Worm (Caenorhabditis elegans) whole organism, young adult: Measurements from ENCODE around the gene srx-50.

Experiments used
- B0035.1 ChIP-seq: sonication (generic microtip); optimal IDR thresholded peaks from 2 replicates; lab custom pipeline; 2016; ENCODE audit warnings: missing genetic modification characterization, mild to moderate bottlenecking, missing compliant biosample characterization, missing genotype, missing genetic modification reagents
- B0261.1 ChIP-seq: sonication (generic microtip); optimal IDR thresholded peaks from 2 replicates; lab custom pipeline; 2016; ENCODE audit warnings: mild to moderate bottlenecking, missing genetic modification characterization, moderate library complexity, missing compliant biosample characterization
- B0336.3 ChIP-seq: fragments of 200-800 bp; sonication (Bioruptor generic); IDR thresholded peaks from 2 replicates; pipeline ENCODE4 v1.3.6; 2022; ENCODE audit warnings: missing genetic modification characterization, missing compliant biosample characterization
- C06A6.2 ChIP-seq: fragments of 200-800 bp; sonication (Bioruptor generic); conservative IDR thresholded peaks from 2 replicates; pipeline ENCODE4 v1.3.6; 2022; ENCODE audit warnings: missing genetic modification characterization, missing compliant biosample characterization
- C17E4.6 ChIP-seq: fragments of 200-800 bp; sonication (Bioruptor generic); IDR thresholded peaks from 2 replicates; pipeline ENCODE4 v1.3.6; 2022; ENCODE audit warnings: missing genetic modification reagents, missing genetic modification characterization, missing compliant biosample characterization
- F33H1.4 ChIP-seq: fragments of 200-800 bp; sonication (Bioruptor generic); IDR thresholded peaks from 2 replicates; pipeline ENCODE4 v1.3.6; 2022; ENCODE audit warnings: missing genetic modification reagents, missing genetic modification characterization, missing compliant biosample characterization
- F55B11.4 ChIP-seq: sonication (generic microtip); optimal IDR thresholded peaks from 2 replicates; lab custom pipeline; 2016; ENCODE audit warnings: missing compliant biosample characterization, missing genetic modification characterization, borderline replicate concordance; ENCODE audit not compliant: insufficient read depth
- F57A8.1 ChIP-seq: fragments of 200-800 bp; sonication (Bioruptor generic); optimal IDR thresholded peaks from 2 replicates; lab custom pipeline; 2018; ENCODE audit warnings: mild to moderate bottlenecking, missing genetic modification characterization, moderate library complexity, missing compliant biosample characterization
- F57C9.4 ChIP-seq: sonication (generic microtip); optimal IDR thresholded peaks from 2 replicates; lab custom pipeline; 2017; ENCODE audit warnings: mild to moderate bottlenecking, missing genetic modification characterization, missing compliant biosample characterization
- T07F8.4 ChIP-seq: sonication (generic microtip); optimal IDR thresholded peaks from 2 replicates; lab custom pipeline; 2016; ENCODE audit warnings: mild to moderate bottlenecking, missing genetic modification characterization, moderate library complexity, missing compliant biosample characterization
- Y56A3A.18 ChIP-seq: fragments of 200-800 bp; sonication (Bioruptor generic); IDR thresholded peaks from 2 replicates; pipeline ENCODE4 v1.3.6; 2022; ENCODE audit warnings: missing genetic modification reagents, missing genetic modification characterization, missing compliant biosample characterization
- ama-1 ChIP-seq, 3 experiments: fragments of 150-350 bp in 1 of 3; sonication (generic microtip) in 2 of 3; optimal IDR thresholded peaks; 2 replicates each; lab custom pipeline; 2014 to 2018; ENCODE audit warnings: missing biosample characterization in 2 of 3, missing genetic modification characterization in 2 of 3, missing genetic modification reagents in 2 of 3
- atf-7 ChIP-seq: sonication (generic microtip); optimal IDR thresholded peaks from 2 replicates; lab custom pipeline; 2017; ENCODE audit warnings: mild to moderate bottlenecking, missing genetic modification characterization, missing compliant biosample characterization
- athp-1 ChIP-seq: sonication (generic microtip); optimal IDR thresholded peaks from 2 replicates; lab custom pipeline; 2017; ENCODE audit warnings: mild to moderate bottlenecking, missing genetic modification characterization, missing compliant biosample characterization
- attf-3 ChIP-seq: fragments of 200-800 bp; sonication (Bioruptor generic); conservative IDR thresholded peaks from 2 replicates; pipeline ENCODE4 v1.3.6; 2022; ENCODE audit warnings: missing genetic modification reagents, missing genetic modification characterization, missing compliant biosample characterization
- attf-5 ChIP-seq: fragments of 200-800 bp; sonication (Bioruptor generic); optimal IDR thresholded peaks from 2 replicates; lab custom pipeline; 2018; ENCODE audit warnings: mild to moderate bottlenecking, missing genetic modification characterization, missing compliant biosample characterization
- efl-1 ChIP-seq: fragments of 150-350 bp; optimal IDR thresholded peaks from 2 replicates; lab custom pipeline; 2014; ENCODE audit warnings: missing biosample characterization, missing genetic modification reagents, missing genetic modification characterization
- egrh-3 ChIP-seq: fragments of 200-800 bp; sonication (Bioruptor generic); IDR thresholded peaks from 2 replicates; pipeline ENCODE4 v1.3.6; 2022; ENCODE audit warnings: missing genetic modification reagents, missing genetic modification characterization, missing compliant biosample characterization
- gei-17 ChIP-seq: fragments of 200-800 bp; sonication (Bioruptor generic); optimal IDR thresholded peaks from 2 replicates; lab custom pipeline; 2018; ENCODE audit warnings: mild to moderate bottlenecking, missing genetic modification characterization, missing compliant biosample characterization
- hmg-1.2 ChIP-seq: fragments of 200-800 bp; sonication (Bioruptor generic); IDR thresholded peaks from 2 replicates; pipeline ENCODE4 v1.3.6; 2022; ENCODE audit warnings: missing genetic modification reagents, missing genetic modification characterization, missing compliant biosample characterization
- hsf-1 ChIP-seq: fragments of 200-800 bp; sonication (Bioruptor generic); IDR thresholded peaks from 2 replicates; pipeline ENCODE4 v1.3.6; 2022; ENCODE audit warnings: missing genetic modification reagents, missing genetic modification characterization, missing compliant biosample characterization
- lag-1 ChIP-seq: fragments of 200-800 bp; sonication (Bioruptor generic); IDR thresholded peaks from 2 replicates; pipeline ENCODE4 v1.3.6; 2022; ENCODE audit warnings: missing genetic modification reagents, missing genetic modification characterization, missing compliant biosample characterization
- lin-35 ChIP-seq, 3 experiments: fragments of 150-350 bp in 2 of 3; sonication (generic microtip) in 1 of 3; optimal IDR thresholded peaks; 2 replicates each; lab custom pipeline; 2014 to 2018; ENCODE audit warnings: missing biosample characterization in 3 of 3, missing genetic modification characterization in 3 of 3, missing genetic modification reagents in 3 of 3
- lir-1 ChIP-seq: fragments of 200-800 bp; sonication (Bioruptor generic); conservative IDR thresholded peaks from 2 replicates; pipeline ENCODE4 v1.3.6; 2022; ENCODE audit warnings: missing genetic modification reagents, missing genetic modification characterization, missing compliant biosample characterization
- lsl-1 ChIP-seq: fragments of 200-800 bp; sonication (Bioruptor generic); optimal IDR thresholded peaks from 2 replicates; lab custom pipeline; 2018; ENCODE audit warnings: mild to moderate bottlenecking, missing genetic modification characterization, moderate library complexity, missing compliant biosample characterization
- madf-3 ChIP-seq: fragments of 200-800 bp; sonication (Bioruptor generic); IDR thresholded peaks from 2 replicates; pipeline ENCODE4 v1.3.6; 2022; ENCODE audit warnings: missing genetic modification reagents, missing genetic modification characterization, missing compliant biosample characterization
- madf-6 ChIP-seq: fragments of 200-800 bp; sonication (Bioruptor generic); IDR thresholded peaks from 2 replicates; pipeline ENCODE4 v1.3.6; 2022; ENCODE audit warnings: missing genetic modification reagents, missing genetic modification characterization, missing compliant biosample characterization
- mcd-1 ChIP-seq: fragments of 200-800 bp; sonication (Bioruptor generic); IDR thresholded peaks from 2 replicates; pipeline ENCODE4 v1.3.6; 2022; ENCODE audit warnings: missing genetic modification reagents, missing genetic modification characterization, missing compliant biosample characterization
- nhr-120 ChIP-seq: fragments of 200-800 bp; sonication (Bioruptor generic); IDR thresholded peaks from 2 replicates; pipeline ENCODE4 v1.3.6; 2022; ENCODE audit warnings: missing genetic modification characterization, missing compliant biosample characterization
- nhr-179 ChIP-seq: sonication (generic microtip); optimal IDR thresholded peaks from 2 replicates; lab custom pipeline; 2016; ENCODE audit warnings: mild to moderate bottlenecking, missing genetic modification characterization, missing compliant biosample characterization
- nhr-80 ChIP-seq: sonication (generic microtip); optimal IDR thresholded peaks from 2 replicates; lab custom pipeline; 2016; ENCODE audit warnings: missing genetic modification characterization, missing compliant biosample characterization
- pbrm-1 ChIP-seq: fragments of 200-800 bp; sonication (Bioruptor generic); IDR thresholded peaks from 2 replicates; pipeline ENCODE4 v1.3.6; 2022; ENCODE audit warnings: missing genetic modification reagents, missing genetic modification characterization, missing compliant biosample characterization
- sdz-38 ChIP-seq: sonication (generic microtip); optimal IDR thresholded peaks from 2 replicates; lab custom pipeline; 2016; ENCODE audit warnings: missing genotype, missing genetic modification characterization, missing compliant biosample characterization
- sea-2 ChIP-seq: fragments of 200-800 bp; sonication (Bioruptor generic); IDR thresholded peaks from 2 replicates; pipeline ENCODE4 v1.3.6; 2022; ENCODE audit warnings: missing genetic modification characterization, missing compliant biosample characterization
- snpc-4 ChIP-seq, 5 experiments: fragments of 150-350 bp in 1 of 5; sonication (generic microtip) in 4 of 5; optimal IDR thresholded peaks; 2 replicates each; lab custom pipeline; 2014 to 2018; ENCODE audit warnings: missing genetic modification characterization in 5 of 5, missing biosample characterization in 3 of 5, antibody characterized with exemption in 2 of 5, mild to moderate bottlenecking in 2 of 5, missing compliant biosample characterization in 2 of 5, missing genotype in 2 of 5, moderate library complexity in 2 of 5, missing genetic modification reagents in 1 of 5
- unc-130 ChIP-seq: sonication (generic microtip); optimal IDR thresholded peaks from 2 replicates; lab custom pipeline; 2016; ENCODE audit warnings: missing genetic modification reagents, missing genetic modification characterization, missing compliant biosample characterization
- xnd-1 ChIP-seq: sonication (generic microtip); optimal IDR thresholded peaks from 2 replicates; lab custom pipeline; 2016; ENCODE audit warnings: missing genotype, missing genetic modification reagents, missing genetic modification characterization, missing compliant biosample characterization
- zfh-2 ChIP-seq: fragments of 200-800 bp; sonication (Bioruptor generic); conservative IDR thresholded peaks from 2 replicates; pipeline ENCODE4 v1.3.6; 2022; ENCODE audit warnings: missing genetic modification reagents, missing genetic modification characterization, missing compliant biosample characterization
- ztf-26 ChIP-seq: sonication (generic microtip); optimal IDR thresholded peaks from 2 replicates; lab custom pipeline; 2017; ENCODE audit warnings: missing genetic modification characterization, missing compliant biosample characterization
- ztf-28 ChIP-seq: fragments of 200-800 bp; sonication (Bioruptor generic); IDR thresholded peaks from 2 replicates; pipeline ENCODE4 v1.3.6; 2022; ENCODE audit warnings: missing genetic modification reagents, missing genetic modification characterization, missing compliant biosample characterization
- ztf-3 ChIP-seq: fragments of 200-800 bp; sonication (Bioruptor generic); optimal IDR thresholded peaks from 2 replicates; lab custom pipeline; 2018; ENCODE audit warnings: mild to moderate bottlenecking, missing genetic modification characterization, missing compliant biosample characterization

Gene srx-50

DNA sequence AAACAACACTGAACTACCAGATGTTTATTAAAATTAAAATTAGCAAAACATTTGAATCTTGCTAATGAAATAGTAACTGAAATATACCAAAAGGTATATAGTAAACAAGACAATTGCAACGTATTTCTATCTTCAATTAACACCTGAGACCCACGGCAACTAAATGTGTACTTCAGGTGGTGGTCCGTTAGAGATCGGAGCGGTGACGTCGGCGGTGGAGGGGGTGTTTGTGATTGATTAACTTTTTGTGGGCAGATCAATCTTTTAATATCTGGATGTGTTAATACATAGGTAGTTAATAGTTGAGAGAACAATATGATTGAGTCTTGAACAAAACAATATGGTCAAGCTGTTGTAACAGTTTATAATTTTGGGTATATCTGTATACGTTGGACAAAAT is 38.3 kb downstream of the srx-50 start:
- no peak for TF ChIP-seq B0261.1 (tag; lab: Kevin White, UChicago)
- TF ChIP-seq athp-1, result no peak
- no peak for TF ChIP-seq C06A6.2 (GFP tag; lab: Robert Waterston, UW)
- TF ChIP-seq ztf-28 (GFP tag; lab: Robert Waterston, UW), result no peak
- no peak for TF ChIP-seq lir-1
- no peak for TF ChIP-seq gei-17
- no peak for TF ChIP-seq ztf-26 (tag; lab: Kevin White, UChicago)
- no peak for TF ChIP-seq mcd-1 (GFP tag; lab: Robert Waterston, UW)
- TF ChIP-seq C17E4.6, result no peak
- TF ChIP-seq unc-130 (GFP tag; lab: Kevin White, UChicago), result no peak
- TF ChIP-seq madf-3 (GFP tag; lab: Robert Waterston, UW), result no peak

DNA sequence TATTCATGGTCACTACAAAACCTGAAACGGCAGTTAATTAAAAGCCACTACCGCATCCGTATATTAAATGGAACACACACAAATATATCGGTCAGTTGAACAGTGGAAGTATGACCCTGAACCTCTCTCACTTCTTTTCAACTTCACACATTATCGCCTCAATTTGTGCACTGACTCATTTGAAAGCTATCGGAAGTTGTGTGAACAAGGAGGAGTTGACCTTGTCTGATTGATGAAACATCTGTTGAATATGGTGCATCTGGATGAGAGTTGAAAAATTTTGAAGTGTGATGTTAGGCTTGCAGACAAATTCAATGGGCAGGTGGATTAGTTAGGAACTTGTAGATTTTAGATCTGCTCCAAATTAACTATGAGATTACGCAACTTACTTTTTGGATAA is 39.7 kb downstream of the srx-50 start:
- no peak for TF ChIP-seq lin-35 (GFP tag; optimal IDR thresholded peaks at IDR 0.05; lab: Kevin White, UChicago)
- TF ChIP-seq pbrm-1, result no peak
- no peak for TF ChIP-seq egrh-3 (GFP tag; lab: Robert Waterston, UW)

DNA sequence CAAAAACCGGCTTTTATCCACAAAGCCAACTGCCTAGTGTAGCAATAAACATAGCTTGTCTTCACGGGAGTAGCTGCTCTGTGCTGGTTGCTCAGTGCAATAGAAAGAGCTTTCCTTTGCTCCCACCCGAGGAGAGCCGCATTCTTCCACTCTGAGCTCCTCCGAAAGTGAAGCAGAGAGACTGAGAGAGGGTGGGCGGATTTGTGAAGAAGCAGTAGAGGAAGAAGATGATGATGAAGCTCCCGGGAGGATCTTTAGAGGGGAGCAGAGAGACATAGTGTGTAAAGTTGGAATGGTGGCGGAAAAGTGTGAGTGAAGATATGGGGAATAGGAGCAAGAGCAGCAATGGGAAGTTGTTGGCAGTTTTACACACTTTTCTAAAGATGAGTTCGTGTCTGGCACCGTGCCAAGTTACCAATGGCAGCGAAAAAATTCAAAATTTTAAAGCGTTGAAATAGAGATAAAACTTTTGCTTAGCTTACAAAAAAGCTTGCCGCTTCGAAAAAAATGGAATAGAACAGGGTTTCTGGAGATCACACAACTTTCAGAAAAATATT is 40.8 kb downstream of the srx-50 start, which contains the start of gene ZC477.4:
Gene ZC477.4, minus strand, starts transcription at position 276 of the 557 bp plus-strand sequence.
- TF ChIP-seq Y56A3A.18 (GFP tag; lab: Robert Waterston, UW) (no peak), B0336.3 (GFP tag; lab: Robert Waterston, UW) (no peak), egrh-3 (GFP tag; lab: Robert Waterston, UW) (0 out of 2 replicates have a peak, but pooled peaks have one; percentile 25), xnd-1 (no peak), lag-1 (0 out of 2 replicates have a peak, but pooled peaks have one; percentile 54)

DNA sequence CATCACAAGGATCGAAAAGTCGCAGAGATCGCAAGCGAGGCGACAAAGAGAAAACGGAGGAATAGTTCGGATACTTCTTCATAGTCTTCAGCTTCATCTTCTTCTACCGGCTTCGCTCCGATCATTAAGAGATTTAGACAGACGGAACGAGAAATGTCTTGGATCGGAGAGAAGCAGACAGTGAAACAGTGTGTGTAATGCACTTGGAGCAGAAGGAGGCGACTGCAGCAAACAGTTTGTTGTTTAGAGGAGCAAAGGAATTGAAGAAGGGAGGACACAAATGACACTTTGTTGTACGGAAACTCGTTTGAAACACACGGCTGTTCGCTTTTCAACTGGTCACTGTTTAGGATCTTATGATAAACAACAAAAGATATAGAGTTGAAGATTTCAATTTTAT is 41.6 kb downstream of the srx-50 start:
- TF ChIP-seq hmg-1.2 (GFP tag; lab: Robert Waterston, UW) (peak; percentile 48; the same call in 1 of the 2 replicates), nhr-80 (tag; lab: Kevin White, UChicago) (peak; percentile 24), hsf-1 (GFP tag; lab: Robert Waterston, UW) (no peak), F57A8.1 (GFP tag; lab: Kevin White, UChicago) (no peak), nhr-179 (tag; lab: Kevin White, UChicago) (no peak), sdz-38 (tag; lab: Kevin White, UChicago) (no peak), sea-2 (no peak), B0035.1 (tag; lab: Kevin White, UChicago) (no peak), B0261.1 (tag; lab: Kevin White, UChicago) (no peak), madf-3 (GFP tag; lab: Robert Waterston, UW) (no peak), attf-5 (GFP tag; lab: Kevin White, UChicago) (no peak), attf-3 (GFP tag; lab: Robert Waterston, UW) (no peak), efl-1 (no peak)

DNA sequence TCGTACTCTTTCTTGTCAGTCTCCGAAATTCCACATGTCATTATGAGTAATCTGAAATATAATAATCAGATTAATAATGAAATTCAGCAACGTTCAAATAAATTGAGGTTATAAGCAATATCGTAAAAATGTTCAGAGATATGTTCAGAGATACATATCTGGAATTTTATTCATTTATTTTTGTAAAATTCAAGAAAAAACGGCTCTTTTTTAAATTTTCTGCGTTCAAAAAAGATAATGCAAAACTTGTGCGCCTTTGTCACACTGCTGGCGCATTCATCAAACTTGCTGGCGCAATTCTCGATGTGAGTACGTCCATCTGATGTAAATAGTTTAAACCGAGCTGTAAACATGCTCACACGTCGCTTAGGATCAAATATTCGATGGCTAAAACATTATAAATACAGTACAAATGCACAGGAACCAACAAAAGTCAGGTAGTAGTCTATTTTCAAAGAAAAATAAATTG is 45.5 kb downstream of the srx-50 start, which contains the start of the genes rde-8 and ZC477.3:
Gene rde-8, minus strand, starts transcription at position 51 of the 469 bp plus-strand sequence.
Gene ZC477.3, plus strand, starts transcription at position 282 of the 469 bp plus-strand sequence.
- no peak for TF ChIP-seq T07F8.4 (tag; lab: Kevin White, UChicago)
- TF ChIP-seq lir-1, result peak; percentile 19; the same call in 1 of the 2 replicates
- TF ChIP-seq lsl-1 (GFP tag; lab: Kevin White, UChicago), result peak; percentile 39
- TF ChIP-seq hmg-1.2 (GFP tag; lab: Robert Waterston, UW), result peak; percentile 36; the same call in 1 of the 2 replicates
- peak; percentile 65 for TF ChIP-seq F33H1.4 (GFP tag; lab: Robert Waterston, UW)
- no peak for TF ChIP-seq ama-1 (optimal IDR thresholded peaks at IDR 0.05; lab: Kevin White, UChicago)
- no peak for TF ChIP-seq ama-1 (GFP tag; optimal IDR thresholded peaks at IDR 0.05; lab: Kevin White, UChicago)
- TF ChIP-seq nhr-120, result no peak
- no peak for TF ChIP-seq F55B11.4 (tag; lab: Kevin White, UChicago)
- TF ChIP-seq ztf-3 (GFP tag; lab: Kevin White, UChicago), result no peak
- no peak for TF ChIP-seq snpc-4 (GFP tag; optimal IDR thresholded peaks at IDR 0.05; lab: Kevin White, UChicago)
- TF ChIP-seq snpc-4 (tag; optimal IDR thresholded peaks at IDR 0.05; lab: Kevin White, UChicago), result peak in 3 of 4 experiments; percentile 31 to 79 (median 70)
- no peak for TF ChIP-seq zfh-2
- TF ChIP-seq nhr-80 (tag; lab: Kevin White, UChicago), result peak; percentile 17
- TF ChIP-seq F57C9.4 (tag; lab: Kevin White, UChicago), result no peak
- TF ChIP-seq sea-2, result no peak
- no peak for TF ChIP-seq atf-7 (tag; lab: Kevin White, UChicago)
- peak; percentile 52; the same call in 1 of the 2 replicates for TF ChIP-seq madf-6 (GFP tag; lab: Robert Waterston, UW)
- TF ChIP-seq sdz-38 (tag; lab: Kevin White, UChicago), result no peak
